Worm (Caenorhabditis elegans): ENCODE results near the gene upp-1.

DNA sequence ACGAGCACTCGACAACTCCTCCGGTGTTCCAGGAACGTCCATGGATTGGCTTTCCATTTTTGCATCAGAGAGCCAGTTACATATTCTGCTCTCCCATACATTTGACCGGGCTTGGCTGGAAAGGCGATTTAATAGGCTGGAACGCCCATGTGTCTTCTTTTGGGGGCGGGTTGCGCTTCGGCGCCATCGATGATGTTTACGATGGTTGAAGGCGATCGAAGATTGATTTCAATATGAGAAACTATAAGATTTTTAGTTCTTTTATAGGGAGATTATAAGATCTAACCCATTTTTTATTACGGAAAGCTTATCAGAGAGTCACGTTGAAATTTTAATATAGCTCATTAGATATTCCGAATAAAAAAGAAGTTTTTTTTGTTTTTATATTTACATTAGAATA, 33.7 kb downstream of the upp-1 start, which contains the start of gene nsph-4.3:
- TF ChIP-seq him-1 (tag; optimal IDR thresholded peaks at IDR 0.05), result no peak
- no peak for TF ChIP-seq dao-5 (tag; optimal IDR thresholded peaks at IDR 0.05)
- no peak for TF ChIP-seq W03F9.2 (tag; optimal IDR thresholded peaks at IDR 0.05)

Measured in whole organism, L4/young adult.